Worm (Caenorhabditis elegans): ENCODE results near the gene rpn-13.

The rpn-13 gene

DNA sequence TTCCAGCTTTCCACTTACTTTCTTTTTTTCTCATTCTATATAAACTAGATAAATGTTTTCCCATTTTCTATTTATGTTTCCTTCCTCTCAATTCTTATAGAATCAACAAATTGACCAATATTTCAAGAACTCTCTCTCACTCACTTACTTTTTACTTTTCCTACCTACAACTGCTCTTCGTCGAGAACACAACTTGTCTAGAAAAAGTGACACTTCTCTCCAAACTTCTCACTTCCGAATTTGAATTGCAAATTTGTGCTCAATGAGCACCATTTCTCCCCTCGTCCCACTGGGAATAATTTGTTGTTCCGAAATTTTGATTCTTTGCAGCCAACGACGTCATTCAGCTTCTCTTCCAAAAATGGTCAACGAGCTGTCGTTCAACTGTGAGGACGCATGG lies 43.6 kb downstream of the rpn-13 start, which contains the start of gene F47D12.3:
Gene F47D12.3, plus strand, starts transcription at position 331 of the 400 bp plus-strand sequence.
- TF ChIP-seq dve-1 (tag; optimal IDR thresholded peaks at IDR 0.05; ENCODE audit: insufficient read depth) (no peak), unc-62 (GFP tag; optimal IDR thresholded peaks at IDR 0.05 in 1 of 2) (peak in 1 of 2 experiments; percentile 97), unc-62 (tag; optimal IDR thresholded peaks at IDR 0.05) (no peak), dmd-8 (GFP tag; IDR thresholded peaks at IDR 0.05) (no peak), ceh-20 (GFP tag; IDR thresholded peaks at IDR 0.05) (peak; percentile 18; the same call in 1 of the 2 replicates)

DNA sequence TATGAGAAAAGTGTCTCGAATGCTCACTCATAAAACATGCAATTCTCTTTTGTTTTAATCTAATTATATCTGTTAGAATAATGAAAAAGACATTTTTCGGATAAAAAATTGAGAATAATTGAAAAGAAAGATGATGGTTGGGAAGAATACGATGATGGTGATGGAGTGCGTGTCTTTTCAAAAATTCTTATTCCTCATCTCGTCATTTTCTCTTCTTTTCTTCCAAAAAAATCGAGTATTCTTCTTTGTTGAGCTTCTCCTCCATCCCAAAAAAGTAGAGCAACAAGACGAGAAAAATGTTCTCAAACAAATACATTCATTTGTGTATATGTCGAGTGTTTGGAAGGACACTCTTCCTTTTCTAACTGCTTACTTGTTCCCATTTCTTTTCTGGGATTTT lies 44.1 kb downstream of the rpn-13 start:
- TF ChIP-seq tag-97 (GFP tag; IDR thresholded peaks at IDR 0.05): no peak
- peak; percentile 20 for TF ChIP-seq fkh-10 (GFP tag; optimal IDR thresholded peaks at IDR 0.05)
- peak in 1 of 2 experiments; percentile 91 for TF ChIP-seq unc-62 (GFP tag; optimal IDR thresholded peaks at IDR 0.05 in 1 of 2)
- no peak for TF ChIP-seq unc-62 (tag; optimal IDR thresholded peaks at IDR 0.05)

DNA sequence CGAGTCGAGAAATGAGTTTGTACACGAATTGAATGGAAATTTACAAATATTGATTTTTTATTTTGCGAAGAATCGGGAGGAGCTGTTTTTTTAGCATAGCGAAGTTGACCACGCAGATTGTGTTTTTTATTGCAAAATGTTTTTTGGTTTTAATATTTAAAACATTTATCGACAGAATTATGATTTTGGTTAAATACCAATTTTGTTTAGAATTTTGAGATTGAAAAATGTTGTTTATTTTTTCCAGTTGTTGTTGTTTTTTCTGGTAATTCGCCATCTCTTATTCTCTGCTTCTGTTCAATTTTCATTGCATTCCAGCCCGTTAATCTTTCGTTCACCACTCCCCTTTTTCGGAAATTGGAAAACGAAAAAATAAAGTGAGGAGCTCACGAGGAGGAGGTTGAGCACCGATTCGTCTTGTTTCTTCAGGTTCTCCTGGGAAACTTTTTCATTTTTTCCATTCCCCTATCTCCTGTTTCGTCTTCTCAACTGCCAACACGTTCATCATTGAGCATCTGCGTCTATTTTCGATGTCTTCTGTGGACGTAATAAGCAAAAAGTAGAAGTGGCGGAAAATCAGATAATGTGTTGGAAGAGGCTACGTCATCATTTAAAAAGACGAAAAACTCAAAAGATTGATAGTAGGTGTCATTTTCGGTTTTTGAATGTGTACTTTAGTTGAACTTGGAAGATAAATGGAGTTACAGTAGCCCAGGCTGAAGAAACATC lies 45.6 kb downstream of the rpn-13 start, which contains the start of gene F47D12.7:
Gene F47D12.7, minus strand, starts transcription at position 51 of the 729 bp plus-strand sequence.
- no peak for TF ChIP-seq lin-15B (tag; optimal IDR thresholded peaks at IDR 0.05)
- no peak for TF ChIP-seq nhr-102 (tag; optimal IDR thresholded peaks at IDR 0.05)
- peak in 1 of 2 experiments; percentile 97 for TF ChIP-seq unc-62 (GFP tag; optimal IDR thresholded peaks at IDR 0.05 in 1 of 2)
- TF ChIP-seq unc-62 (tag; optimal IDR thresholded peaks at IDR 0.05): no peak
- TF ChIP-seq zfp-2 (tag; optimal IDR thresholded peaks at IDR 0.05): no peak
- no peak for TF ChIP-seq F26F4.8 (GFP tag; conservative IDR thresholded peaks at IDR 0.05)
- no peak for TF ChIP-seq unc-130 (GFP tag; optimal IDR thresholded peaks at IDR 0.05)
- TF ChIP-seq lin-38 (GFP tag; IDR thresholded peaks at IDR 0.05): no peak
- no peak for TF ChIP-seq ceh-82 (tag; optimal IDR thresholded peaks at IDR 0.05)
- TF ChIP-seq nhr-77 (tag; optimal IDR thresholded peaks at IDR 0.05): no peak
- no peak for TF ChIP-seq mxl-3 (GFP tag; optimal IDR thresholded peaks at IDR 0.05)
- 0 out of 2 replicates have a peak, but pooled peaks have one; percentile 15 for TF ChIP-seq ceh-20 (GFP tag; IDR thresholded peaks at IDR 0.05)
- TF ChIP-seq gei-8 (GFP tag; optimal IDR thresholded peaks at IDR 0.05): no peak
- no peak for TF ChIP-seq hlh-30 (tag; optimal IDR thresholded peaks at IDR 0.05; ENCODE audit: insufficient read depth)
- TF ChIP-seq unc-39 (tag; optimal IDR thresholded peaks at IDR 0.05): no peak
- no peak for TF ChIP-seq fos-1 (tag; optimal IDR thresholded peaks at IDR 0.05)
- no peak for TF ChIP-seq hlh-11 (tag; optimal IDR thresholded peaks at IDR 0.05)
- no peak for TF ChIP-seq zip-2 (tag; optimal IDR thresholded peaks at IDR 0.05)

DNA sequence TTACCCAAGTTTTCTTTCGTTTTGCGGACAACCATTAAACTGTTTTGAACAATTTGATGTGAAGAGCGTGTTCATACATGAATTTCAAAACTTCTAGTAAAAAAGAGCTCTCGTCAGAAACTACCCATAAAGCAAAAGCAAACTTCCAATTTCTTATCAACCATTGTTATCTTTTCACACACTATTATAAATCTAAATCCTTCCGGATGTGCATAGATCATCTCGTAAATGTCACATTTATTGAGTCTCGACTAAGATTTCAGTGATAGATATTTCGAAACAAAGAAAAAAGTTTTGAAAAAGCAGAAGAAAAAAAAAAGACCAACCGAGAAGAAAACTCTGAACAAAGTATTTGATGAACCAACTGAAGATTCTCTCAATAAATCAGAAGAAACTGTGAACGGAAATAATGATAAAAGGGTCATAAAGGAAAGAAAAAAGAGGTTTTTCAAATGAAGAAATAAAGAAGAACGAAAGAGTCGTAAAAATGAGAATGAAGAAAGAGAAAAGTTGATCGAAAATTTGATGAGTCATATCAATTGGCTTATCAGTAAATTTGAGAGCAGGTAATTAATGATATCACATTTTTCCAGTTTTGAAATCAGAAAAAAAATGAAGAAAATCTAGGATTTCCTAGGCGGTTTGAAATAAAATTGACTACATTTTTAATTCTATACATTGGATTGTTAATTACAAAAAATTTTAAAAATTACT lies 51.1 kb downstream of the rpn-13 start:
- TF ChIP-seq D1046.2 (GFP tag; IDR thresholded peaks at IDR 0.05) (no peak), F49E8.2 (tag; optimal IDR thresholded peaks at IDR 0.05; ENCODE audit: borderline replicate concordance) (no peak), fkh-10 (GFP tag; optimal IDR thresholded peaks at IDR 0.05) (no peak), lir-3 (tag; optimal IDR thresholded peaks at IDR 0.05) (no peak), pqm-1 (tag; optimal IDR thresholded peaks at IDR 0.05) (peak; percentile 1), ces-1 (GFP tag; optimal IDR thresholded peaks at IDR 0.05) (no peak), ceh-20 (GFP tag; IDR thresholded peaks at IDR 0.05) (peak; percentile 38; the same call in 1 of the 2 replicates), php-3 (GFP tag; IDR thresholded peaks at IDR 0.05) (peak; percentile 41; the same call in 1 of the 2 replicates), lim-7 (GFP tag; IDR thresholded peaks at IDR 0.05) (no peak), gei-8 (GFP tag; optimal IDR thresholded peaks at IDR 0.05) (no peak), set-16 (GFP tag; IDR thresholded peaks at IDR 0.05) (no peak), nhr-77 (tag; optimal IDR thresholded peaks at IDR 0.05) (peak; percentile 5), tra-1 (GFP tag; IDR thresholded peaks at IDR 0.05) (no peak), hmg-1.1 (GFP tag; IDR thresholded peaks at IDR 0.05) (no peak)
